Worm (Caenorhabditis elegans) whole organism, young adult: ENCODE measurements around the gene srh-31.

Source experiments
- egrh-3 ChIP-seq: fragments of 200-800 bp; sonication (Bioruptor generic); IDR thresholded peaks from 2 replicates; pipeline ENCODE4 v1.3.6; 2022; ENCODE audit warnings: missing genetic modification reagents, missing genetic modification characterization, missing compliant biosample characterization
- nfya-1 ChIP-seq: sonication (generic microtip); optimal IDR thresholded peaks from 2 replicates; lab custom pipeline; 2017; ENCODE audit warnings: antibody characterized with exemption, missing compliant biosample characterization, missing genetic modification characterization, borderline replicate concordance; ENCODE audit not compliant: insufficient read depth
- snpc-4 ChIP-seq, 5 experiments: fragments of 150-350 bp in 1 of 5; sonication (generic microtip) in 4 of 5; optimal IDR thresholded peaks; 2 replicates each; lab custom pipeline; 2014 to 2018; ENCODE audit warnings: missing genetic modification characterization in 5 of 5, missing biosample characterization in 3 of 5, antibody characterized with exemption in 2 of 5, mild to moderate bottlenecking in 2 of 5, missing compliant biosample characterization in 2 of 5, missing genotype in 2 of 5, moderate library complexity in 2 of 5, missing genetic modification reagents in 1 of 5
- ztf-6 ChIP-seq: fragments of 200-800 bp; sonication (Bioruptor generic); IDR thresholded peaks from 2 replicates; pipeline ENCODE4 v1.3.6; 2022; ENCODE audit warnings: missing genetic modification reagents, missing genetic modification characterization, missing compliant biosample characterization

DNA sequence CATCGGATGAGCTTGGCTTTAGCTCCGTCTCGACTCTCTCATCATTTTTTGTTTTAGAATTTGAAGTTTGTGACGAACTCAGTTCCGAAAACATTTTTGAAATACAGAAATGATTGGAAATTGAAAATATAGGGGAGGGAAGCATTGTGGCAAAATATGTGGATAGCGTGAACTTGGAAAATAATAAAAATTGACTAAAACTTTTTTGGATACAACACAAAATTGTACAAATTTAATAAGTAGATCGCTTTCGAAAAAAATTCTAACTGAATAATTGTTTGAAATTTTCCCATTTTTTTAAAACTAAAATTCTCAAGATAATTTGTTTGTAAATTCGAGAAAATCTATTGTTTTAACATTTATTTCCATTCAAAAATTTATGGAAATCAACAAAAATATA lies 23.4 kb upstream of the srh-31 start, which contains the start of gene F59A1.15:
- no peak for TF ChIP-seq nfya-1 (tag; lab: Kevin White, UChicago)
- TF ChIP-seq snpc-4 (GFP tag; optimal IDR thresholded peaks at IDR 0.05; lab: Kevin White, UChicago), result no peak
- no peak for TF ChIP-seq snpc-4 (tag; optimal IDR thresholded peaks at IDR 0.05; lab: Kevin White, UChicago)
- no peak for TF ChIP-seq ztf-6 (GFP tag; lab: Robert Waterston, UW)
- no peak for TF ChIP-seq egrh-3 (GFP tag; lab: Robert Waterston, UW)
